Worm (Caenorhabditis elegans) whole organism, young adult: ENCODE results near the gene D1044.6.

Source experiments
- B0035.1 ChIP-seq: sonication (generic microtip); optimal IDR thresholded peaks from 2 replicates; lab custom pipeline; 2016; ENCODE audit warnings: missing genetic modification characterization, mild to moderate bottlenecking, missing compliant biosample characterization, missing genotype, missing genetic modification reagents
- B0336.3 ChIP-seq: fragments of 200-800 bp; sonication (Bioruptor generic); IDR thresholded peaks from 2 replicates; pipeline ENCODE4 v1.3.6; 2022; ENCODE audit warnings: missing genetic modification characterization, missing compliant biosample characterization
- C17E4.6 ChIP-seq: fragments of 200-800 bp; sonication (Bioruptor generic); IDR thresholded peaks from 2 replicates; pipeline ENCODE4 v1.3.6; 2022; ENCODE audit warnings: missing genetic modification reagents, missing genetic modification characterization, missing compliant biosample characterization
- F10E7.11 ChIP-seq: sonication (generic microtip); optimal IDR thresholded peaks from 2 replicates; lab custom pipeline; 2017; ENCODE audit warnings: mild to moderate bottlenecking, missing genetic modification characterization, moderate library complexity, missing compliant biosample characterization
- F55B11.4 ChIP-seq: sonication (generic microtip); optimal IDR thresholded peaks from 2 replicates; lab custom pipeline; 2016; ENCODE audit warnings: missing compliant biosample characterization, missing genetic modification characterization, borderline replicate concordance; ENCODE audit not compliant: insufficient read depth
- K11D2.4 ChIP-seq: fragments of 200-800 bp; sonication (Bioruptor generic); IDR thresholded peaks from 2 replicates; pipeline ENCODE4 v1.3.6; 2022; ENCODE audit warnings: missing genetic modification reagents, missing genetic modification characterization, missing compliant biosample characterization
- K12H6.12 ChIP-seq: fragments of 200-800 bp; sonication (Bioruptor generic); optimal IDR thresholded peaks from 2 replicates; lab custom pipeline; 2018; ENCODE audit warnings: mild to moderate bottlenecking, missing genetic modification characterization, missing compliant biosample characterization
- T07F8.4 ChIP-seq: sonication (generic microtip); optimal IDR thresholded peaks from 2 replicates; lab custom pipeline; 2016; ENCODE audit warnings: mild to moderate bottlenecking, missing genetic modification characterization, moderate library complexity, missing compliant biosample characterization
- Y53F4B.3 ChIP-seq: fragments of 200-800 bp; sonication (Bioruptor generic); IDR thresholded peaks from 2 replicates; pipeline ENCODE4 v1.3.6; 2022; ENCODE audit warnings: missing genetic modification reagents, missing genetic modification characterization, missing compliant biosample characterization
- Y67H2A.10 ChIP-seq: fragments of 200-800 bp; sonication (Bioruptor generic); conservative IDR thresholded peaks from 2 replicates; pipeline ENCODE4 v1.3.6; 2022; ENCODE audit warnings: missing genetic modification reagents, missing genetic modification characterization, missing compliant biosample characterization
- ama-1 ChIP-seq, 3 experiments: fragments of 150-350 bp in 1 of 3; sonication (generic microtip) in 2 of 3; optimal IDR thresholded peaks; 2 replicates each; lab custom pipeline; 2014 to 2018; ENCODE audit warnings: missing biosample characterization in 2 of 3, missing genetic modification characterization in 2 of 3, missing genetic modification reagents in 2 of 3
- athp-1 ChIP-seq: sonication (generic microtip); optimal IDR thresholded peaks from 2 replicates; lab custom pipeline; 2017; ENCODE audit warnings: mild to moderate bottlenecking, missing genetic modification characterization, missing compliant biosample characterization
- attf-5 ChIP-seq: fragments of 200-800 bp; sonication (Bioruptor generic); optimal IDR thresholded peaks from 2 replicates; lab custom pipeline; 2018; ENCODE audit warnings: mild to moderate bottlenecking, missing genetic modification characterization, missing compliant biosample characterization
- bed-2 ChIP-seq: fragments of 200-800 bp; sonication (Bioruptor generic); IDR thresholded peaks from 2 replicates; pipeline ENCODE4 v1.3.6; 2022; ENCODE audit warnings: missing genetic modification reagents, missing genetic modification characterization, missing compliant biosample characterization
- ceh-100 ChIP-seq: fragments of 200-800 bp; sonication (Bioruptor generic); IDR thresholded peaks from 2 replicates; pipeline ENCODE4 v1.3.6; 2022; ENCODE audit warnings: missing genetic modification reagents, missing genetic modification characterization, missing compliant biosample characterization
- ceh-27 ChIP-seq: fragments of 200-800 bp; sonication (Bioruptor generic); optimal IDR thresholded peaks from 2 replicates; lab custom pipeline; 2018; ENCODE audit warnings: mild to moderate bottlenecking, missing genetic modification characterization, moderate library complexity, missing compliant biosample characterization
- chd-7 ChIP-seq: sonication (generic microtip); optimal IDR thresholded peaks from 2 replicates; lab custom pipeline; 2016; ENCODE audit warnings: mild to moderate bottlenecking, missing genetic modification characterization, moderate library complexity, missing compliant biosample characterization
- dox-1 ChIP-seq: fragments of 200-800 bp; sonication (Bioruptor generic); IDR thresholded peaks from 2 replicates; pipeline ENCODE4 v1.3.6; 2022; ENCODE audit warnings: missing genetic modification reagents, missing genetic modification characterization, missing compliant biosample characterization
- egl-44 ChIP-seq: fragments of 200-800 bp; sonication (Bioruptor generic); IDR thresholded peaks from 2 replicates; pipeline ENCODE4 v1.3.6; 2022; ENCODE audit warnings: missing genetic modification reagents, missing genetic modification characterization, missing compliant biosample characterization
- egrh-3 ChIP-seq: fragments of 200-800 bp; sonication (Bioruptor generic); IDR thresholded peaks from 2 replicates; pipeline ENCODE4 v1.3.6; 2022; ENCODE audit warnings: missing genetic modification reagents, missing genetic modification characterization, missing compliant biosample characterization
- him-1 ChIP-seq: sonication (generic microtip); optimal IDR thresholded peaks from 2 replicates; lab custom pipeline; 2016; ENCODE audit warnings: missing genotype, missing genetic modification reagents, missing genetic modification characterization, missing compliant biosample characterization
- hmg-20 ChIP-seq: fragments of 200-800 bp; sonication (Bioruptor generic); IDR thresholded peaks from 2 replicates; pipeline ENCODE4 v1.3.6; 2022; ENCODE audit warnings: missing genetic modification reagents, missing genetic modification characterization, missing compliant biosample characterization
- let-526 ChIP-seq: fragments of 200-800 bp; sonication (Bioruptor generic); IDR thresholded peaks from 2 replicates; pipeline ENCODE4 v1.3.6; 2022; ENCODE audit warnings: missing genetic modification reagents, missing genetic modification characterization, missing compliant biosample characterization
- let-607 ChIP-seq, 2 experiments: fragments of 200-800 bp in 1 of 2; sonication (Bioruptor generic) in 1 of 2; sonication (generic microtip) in 1 of 2; optimal IDR thresholded peaks; 2 replicates each; lab custom pipeline; 2016 to 2018; ENCODE audit warnings: mild to moderate bottlenecking in 2 of 2, missing compliant biosample characterization in 2 of 2, missing genetic modification characterization in 2 of 2, moderate library complexity in 2 of 2, missing genotype in 1 of 2
- lin-26 ChIP-seq: fragments of 200-800 bp; sonication (Bioruptor generic); IDR thresholded peaks from 2 replicates; pipeline ENCODE4 v1.3.6; 2022; ENCODE audit warnings: missing genetic modification reagents, missing genetic modification characterization, missing compliant biosample characterization
- lir-1 ChIP-seq: fragments of 200-800 bp; sonication (Bioruptor generic); conservative IDR thresholded peaks from 2 replicates; pipeline ENCODE4 v1.3.6; 2022; ENCODE audit warnings: missing genetic modification reagents, missing genetic modification characterization, missing compliant biosample characterization
- lsl-1 ChIP-seq: fragments of 200-800 bp; sonication (Bioruptor generic); optimal IDR thresholded peaks from 2 replicates; lab custom pipeline; 2018; ENCODE audit warnings: mild to moderate bottlenecking, missing genetic modification characterization, moderate library complexity, missing compliant biosample characterization
- madf-10 ChIP-seq: sonication (generic microtip); optimal IDR thresholded peaks from 2 replicates; lab custom pipeline; 2016; ENCODE audit warnings: mild to moderate bottlenecking, missing genetic modification characterization, missing compliant biosample characterization
- madf-3 ChIP-seq: fragments of 200-800 bp; sonication (Bioruptor generic); IDR thresholded peaks from 2 replicates; pipeline ENCODE4 v1.3.6; 2022; ENCODE audit warnings: missing genetic modification reagents, missing genetic modification characterization, missing compliant biosample characterization
- mel-28 ChIP-seq: sonication (generic microtip); optimal IDR thresholded peaks from 2 replicates; lab custom pipeline; 2016; ENCODE audit warnings: borderline replicate concordance, mild to moderate bottlenecking, missing genetic modification characterization, missing compliant biosample characterization
- mxl-1 ChIP-seq: sonication (generic microtip); optimal IDR thresholded peaks from 2 replicates; lab custom pipeline; 2016; ENCODE audit warnings: missing genetic modification characterization, missing compliant biosample characterization
- nfyb-1 ChIP-seq: fragments of 200-800 bp; sonication (Bioruptor generic); IDR thresholded peaks from 2 replicates; pipeline ENCODE4 v1.3.6; 2022; ENCODE audit warnings: missing genetic modification reagents, missing genetic modification characterization, missing compliant biosample characterization
- nhr-120 ChIP-seq: fragments of 200-800 bp; sonication (Bioruptor generic); IDR thresholded peaks from 2 replicates; pipeline ENCODE4 v1.3.6; 2022; ENCODE audit warnings: missing genetic modification characterization, missing compliant biosample characterization
- nhr-179 ChIP-seq: sonication (generic microtip); optimal IDR thresholded peaks from 2 replicates; lab custom pipeline; 2016; ENCODE audit warnings: mild to moderate bottlenecking, missing genetic modification characterization, missing compliant biosample characterization
- nhr-27 ChIP-seq: fragments of 200-800 bp; sonication (Bioruptor generic); optimal IDR thresholded peaks from 2 replicates; lab custom pipeline; 2018; ENCODE audit warnings: mild to moderate bottlenecking, missing genetic modification characterization, moderate library complexity, missing compliant biosample characterization
- nhr-80 ChIP-seq: sonication (generic microtip); optimal IDR thresholded peaks from 2 replicates; lab custom pipeline; 2016; ENCODE audit warnings: missing genetic modification characterization, missing compliant biosample characterization
- pbrm-1 ChIP-seq: fragments of 200-800 bp; sonication (Bioruptor generic); IDR thresholded peaks from 2 replicates; pipeline ENCODE4 v1.3.6; 2022; ENCODE audit warnings: missing genetic modification reagents, missing genetic modification characterization, missing compliant biosample characterization
- rcor-1 ChIP-seq: fragments of 200-800 bp; sonication (Bioruptor generic); IDR thresholded peaks from 2 replicates; pipeline ENCODE4 v1.3.6; 2022; ENCODE audit warnings: missing genetic modification reagents, missing genetic modification characterization, missing compliant biosample characterization
- rpc-1 ChIP-seq, 2 experiments: fragments of 150-350 bp in 1 of 2; sonication (generic microtip) in 1 of 2; optimal IDR thresholded peaks; 2 replicates each; lab custom pipeline; 2014 to 2018; ENCODE audit warnings: missing biosample characterization in 1 of 2, missing genetic modification characterization in 1 of 2, missing genetic modification reagents in 1 of 2, missing genotype in 1 of 2
- sea-2 ChIP-seq: fragments of 200-800 bp; sonication (Bioruptor generic); IDR thresholded peaks from 2 replicates; pipeline ENCODE4 v1.3.6; 2022; ENCODE audit warnings: missing genetic modification characterization, missing compliant biosample characterization
- snpc-1.1 ChIP-seq: sonication (generic microtip); optimal IDR thresholded peaks from 2 replicates; lab custom pipeline; 2017; ENCODE audit warnings: missing genetic modification characterization, mild to moderate bottlenecking, missing compliant biosample characterization, antibody characterized with exemption, moderate library complexity, missing genotype, missing genetic modification reagents; ENCODE audit not compliant: insufficient read depth
- somi-1 ChIP-seq: fragments of 200-800 bp; sonication (Bioruptor generic); optimal IDR thresholded peaks from 2 replicates; lab custom pipeline; 2018; ENCODE audit warnings: mild to moderate bottlenecking, missing genetic modification characterization, missing compliant biosample characterization
- sptf-2 ChIP-seq: fragments of 200-800 bp; sonication (Bioruptor generic); optimal IDR thresholded peaks from 2 replicates; lab custom pipeline; 2018; ENCODE audit warnings: mild to moderate bottlenecking, missing genetic modification characterization, missing compliant biosample characterization
- unc-62 ChIP-seq: fragments of 150-350 bp; optimal IDR thresholded peaks from 2 replicates; lab custom pipeline; 2014; ENCODE audit warnings: missing biosample characterization, missing genetic modification reagents, missing genetic modification characterization
- ztf-18 ChIP-seq: sonication (generic microtip); optimal IDR thresholded peaks from 2 replicates; lab custom pipeline; 2016; ENCODE audit warnings: missing genotype, mild to moderate bottlenecking, missing genetic modification characterization, missing compliant biosample characterization
- ztf-22 ChIP-seq: fragments of 200-800 bp; sonication (Bioruptor generic); optimal IDR thresholded peaks from 2 replicates; lab custom pipeline; 2018; ENCODE audit warnings: mild to moderate bottlenecking, missing genetic modification characterization, moderate library complexity, missing compliant biosample characterization
- ztf-28 ChIP-seq: fragments of 200-800 bp; sonication (Bioruptor generic); IDR thresholded peaks from 2 replicates; pipeline ENCODE4 v1.3.6; 2022; ENCODE audit warnings: missing genetic modification reagents, missing genetic modification characterization, missing compliant biosample characterization

D1044.6 gene

DNA sequence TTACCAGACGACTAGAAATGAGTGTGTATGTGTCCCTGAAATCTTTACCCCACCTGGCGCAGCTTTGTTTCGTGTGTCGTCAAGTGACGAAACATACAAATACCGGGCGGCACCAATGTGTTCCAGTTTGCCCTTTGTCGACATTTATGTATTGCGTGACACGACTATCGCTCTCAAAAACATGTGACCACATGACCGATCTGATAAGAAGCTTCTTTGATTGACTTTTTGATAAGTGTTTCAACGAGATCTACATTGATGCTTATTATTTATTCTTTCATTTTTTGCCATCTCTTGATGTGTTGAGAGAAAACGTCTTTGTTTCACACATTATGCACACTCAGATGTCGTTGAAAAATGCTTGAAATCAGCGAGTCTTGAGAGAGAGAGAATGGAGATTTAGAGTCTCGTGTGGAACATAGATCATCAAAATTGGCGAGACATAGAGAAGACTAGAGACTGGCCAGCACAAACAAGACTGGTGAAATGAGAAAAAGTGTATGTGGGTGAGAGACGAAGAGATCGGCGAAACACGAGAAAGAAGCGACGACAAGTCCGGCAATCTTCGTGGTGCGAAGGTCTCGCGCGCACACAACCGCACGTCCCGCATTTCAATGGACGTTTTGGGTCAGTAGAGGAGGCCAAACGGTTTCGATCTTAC lies 39.9 kb downstream of the D1044.6 start (continued):
- no peak for TF ChIP-seq nhr-27 (tag; lab: Kevin White, UChicago)
- TF ChIP-seq sptf-2 = no peak
- no peak for TF ChIP-seq him-1 (tag; lab: Kevin White, UChicago)
- peak; percentile 31 for TF ChIP-seq ztf-22
- TF ChIP-seq pbrm-1 (GFP tag; lab: Robert Waterston, UW) = no peak; the same call in 1 of the 2 replicates
- TF ChIP-seq ceh-27 (GFP tag; lab: Kevin White, UChicago) = no peak
- TF ChIP-seq T07F8.4 (tag; lab: Kevin White, UChicago) = no peak
- no peak for TF ChIP-seq B0035.1 (tag; lab: Kevin White, UChicago)
- TF ChIP-seq K11D2.4 (GFP tag; lab: Robert Waterston, UW) = no peak
- peak; percentile 10; the same call in 1 of the 2 replicates for TF ChIP-seq nfyb-1 (GFP tag; lab: Robert Waterston, UW)
- peak; percentile 30 for TF ChIP-seq chd-7
- TF ChIP-seq mxl-1 (tag; lab: Kevin White, UChicago) = no peak
- no peak for TF ChIP-seq lsl-1 (GFP tag; lab: Kevin White, UChicago)
- no peak for TF ChIP-seq bed-2
- no peak for TF ChIP-seq madf-3 (GFP tag; lab: Robert Waterston, UW)
- no peak for TF ChIP-seq egrh-3
- TF ChIP-seq ztf-28 = no peak
- no peak for TF ChIP-seq egl-44
- no peak for TF ChIP-seq ama-1 (optimal IDR thresholded peaks at IDR 0.05; lab: Kevin White, UChicago)
- TF ChIP-seq ama-1 (GFP tag; optimal IDR thresholded peaks at IDR 0.05; lab: Kevin White, UChicago) = no peak
- TF ChIP-seq somi-1 (GFP tag; lab: Kevin White, UChicago) = peak; percentile 18
- peak; percentile 33 for TF ChIP-seq attf-5
- TF ChIP-seq sea-2 (GFP tag; lab: Robert Waterston, UW) = no peak
- TF ChIP-seq let-607 (tag; optimal IDR thresholded peaks at IDR 0.05; lab: Kevin White, UChicago) = peak in 1 of 2 experiments; percentile 29
- TF ChIP-seq let-526 (GFP tag; lab: Robert Waterston, UW) = no peak
- no peak for TF ChIP-seq ztf-18
- no peak for TF ChIP-seq lir-1 (GFP tag; lab: Robert Waterston, UW)
- peak; percentile 39 for TF ChIP-seq K12H6.12 (tag; lab: Kevin White, UChicago)
- no peak for TF ChIP-seq madf-10 (tag; lab: Kevin White, UChicago)
- TF ChIP-seq hmg-20 (GFP tag; lab: Robert Waterston, UW) = no peak
- TF ChIP-seq nhr-179 (tag; lab: Kevin White, UChicago) = no peak
- no peak for TF ChIP-seq C17E4.6
- TF ChIP-seq nhr-120 (GFP tag; lab: Robert Waterston, UW) = no peak
- no peak for TF ChIP-seq rcor-1
- TF ChIP-seq mel-28 (tag; lab: Kevin White, UChicago) = no peak
- TF ChIP-seq B0336.3 (GFP tag; lab: Robert Waterston, UW) = peak; percentile 67
- TF ChIP-seq lin-26 (GFP tag; lab: Robert Waterston, UW) = peak; percentile 9; the same call in 1 of the 2 replicates
- TF ChIP-seq rpc-1 (optimal IDR thresholded peaks at IDR 0.05; lab: Kevin White, UChicago) = no peak
- TF ChIP-seq rpc-1 (tag; optimal IDR thresholded peaks at IDR 0.05; lab: Kevin White, UChicago) = no peak
- TF ChIP-seq Y67H2A.10 (GFP tag; lab: Robert Waterston, UW) = no peak
- no peak for TF ChIP-seq F55B11.4 (tag; lab: Kevin White, UChicago)
- TF ChIP-seq Y53F4B.3 (GFP tag; lab: Robert Waterston, UW) = no peak
- no peak for TF ChIP-seq ceh-100 (GFP tag; lab: Robert Waterston, UW)
- TF ChIP-seq unc-62 (GFP tag; lab: Kevin White, UChicago) = peak; percentile 68
- TF ChIP-seq dox-1 (GFP tag; lab: Robert Waterston, UW) = no peak
- TF ChIP-seq nhr-80 = peak; percentile 88
- TF ChIP-seq athp-1 (tag; lab: Kevin White, UChicago) = no peak
- no peak for TF ChIP-seq F10E7.11 (tag; lab: Kevin White, UChicago)
- TF ChIP-seq snpc-1.1 = no peak
